Fruit fly (Drosophila melanogaster): ENCODE data around the gene hb.

The hb gene

dm6 chr3R:8652731-8653130, 44.9 kb downstream of the hb start, which contains the start of the genes Sys1 and Dhod (continued):
- TF ChIP-seq chinmo (GFP tag; IDR thresholded peaks at IDR 0.05; ENCODE audit: partially characterized antibody) = peak; percentile 65; the same call in 1 of the 4 replicates
- peak; percentile 12 for TF ChIP-seq HmgD (GFP tag; optimal IDR thresholded peaks at IDR 0.05)
- TF ChIP-seq HLH54F (GFP tag; optimal IDR thresholded peaks at IDR 0.05) = peak; percentile 74
- no peak for TF ChIP-seq CG6765 (GFP tag; optimal IDR thresholded peaks at IDR 0.05)
- peak; percentile 43; the same call in 1 of the 2 replicates for TF ChIP-seq CG10366 (GFP tag; IDR thresholded peaks at IDR 0.05)
- TF ChIP-seq dm (GFP tag; optimal IDR thresholded peaks at IDR 0.05) = peak; percentile 58
- TF ChIP-seq pfk (GFP tag; optimal IDR thresholded peaks at IDR 0.05) = no peak
- peak; percentile 49 for TF ChIP-seq PHDP (tag; optimal IDR thresholded peaks at IDR 0.05)
- peak; percentile 64 for TF ChIP-seq CG9727 (GFP tag; optimal IDR thresholded peaks at IDR 0.05)
- TF ChIP-seq gt (GFP tag; IDR thresholded peaks at IDR 0.05) = no peak
- TF ChIP-seq tin (GFP tag; optimal IDR thresholded peaks at IDR 0.05) = peak; percentile 63
- TF ChIP-seq tx (GFP tag; optimal IDR thresholded peaks at IDR 0.05) = peak; percentile 22
- TF ChIP-seq jigr1 (GFP tag; IDR thresholded peaks at IDR 0.05) = no peak
- peak; percentile 77 for TF ChIP-seq Dip3 (GFP tag; optimal IDR thresholded peaks at IDR 0.05)
- peak; percentile 51 for TF ChIP-seq CG4854 (GFP tag; optimal IDR thresholded peaks at IDR 0.05)
- peak; percentile 29 to 57 for TF ChIP-seq chif (GFP tag; optimal IDR thresholded peaks at IDR 0.05)
- no peak for TF ChIP-seq Mrtf (GFP tag; IDR thresholded peaks at IDR 0.05)
- no peak for TF ChIP-seq grn (GFP tag; optimal IDR thresholded peaks at IDR 0.05)
- TF ChIP-seq CG4820 (GFP tag; optimal IDR thresholded peaks at IDR 0.05) = no peak
- TF ChIP-seq YL-1 (GFP tag; optimal IDR thresholded peaks at IDR 0.05) = peak; percentile 60
- peak; percentile 67 for TF ChIP-seq maf-S (GFP tag; optimal IDR thresholded peaks at IDR 0.05)
- TF ChIP-seq CG15269 (tag; optimal IDR thresholded peaks at IDR 0.05) = peak; percentile 64
- TF ChIP-seq trem (tag; optimal IDR thresholded peaks at IDR 0.05) = peak; percentile 77
- peak; percentile 97 for TF ChIP-seq Ets65A (GFP tag)
- peak; percentile 65; the same call in 1 of the 2 replicates for TF ChIP-seq CG32767 (GFP tag; IDR thresholded peaks at IDR 0.05)
- peak; percentile 27; the same call in 1 of the 2 replicates for TF ChIP-seq wor (GFP tag; IDR thresholded peaks at IDR 0.05)
- peak; percentile 38 for TF ChIP-seq HHEX (GFP tag; optimal IDR thresholded peaks at IDR 0.05)
- TF ChIP-seq chm (GFP tag; IDR thresholded peaks at IDR 0.05) = no peak; the same call in 1 of the 2 replicates
- TF ChIP-seq CG10565 (GFP tag; optimal IDR thresholded peaks at IDR 0.05) = no peak
- peak; percentile 36 for TF ChIP-seq CG10462 (GFP tag; optimal IDR thresholded peaks at IDR 0.05)
- TF ChIP-seq CG14441 (GFP tag; IDR thresholded peaks at IDR 0.05) = peak; percentile 69
- no peak for TF ChIP-seq sr (GFP tag; IDR thresholded peaks at IDR 0.05)
- no peak for TF ChIP-seq CG31365 (tag; optimal IDR thresholded peaks at IDR 0.05)
- TF ChIP-seq D19B (GFP tag; optimal IDR thresholded peaks at IDR 0.05) = no peak
- TF ChIP-seq emc (GFP tag; optimal IDR thresholded peaks at IDR 0.05) = peak; percentile 29
- TF ChIP-seq CG12155 (GFP tag; optimal IDR thresholded peaks at IDR 0.05) = peak; percentile 62
- TF ChIP-seq Gug (GFP tag; IDR thresholded peaks at IDR 0.05) = peak; percentile 81
- TF ChIP-seq cwo (GFP tag; optimal IDR thresholded peaks at IDR 0.05) = peak; percentile 42
- peak; percentile 76 for TF ChIP-seq ind (GFP tag; optimal IDR thresholded peaks at IDR 0.05)
- peak; percentile 73 for TF ChIP-seq Bdp1 (GFP tag; optimal IDR thresholded peaks at IDR 0.05)
- TF ChIP-seq pros (GFP tag; optimal IDR thresholded peaks at IDR 0.05) = no peak
- no peak for TF ChIP-seq CG10431 (GFP tag; optimal IDR thresholded peaks at IDR 0.05)
- TF ChIP-seq CG13287 (GFP tag; IDR thresholded peaks at IDR 0.05; ENCODE audit: partially characterized antibody) = peak; percentile 90
- TF ChIP-seq CG3995 (GFP tag; optimal IDR thresholded peaks at IDR 0.05) = peak; percentile 74
- peak; percentile 93 for TF ChIP-seq Dll (GFP tag; IDR thresholded peaks at IDR 0.05; ENCODE audit: partially characterized antibody)
- no peak for TF ChIP-seq CG17568 (GFP tag; optimal IDR thresholded peaks at IDR 0.05)
- TF ChIP-seq Drgx (GFP tag; IDR thresholded peaks at IDR 0.05) = peak; percentile 67
- TF ChIP-seq ttk (GFP tag; IDR thresholded peaks at IDR 0.05) = no peak
- TF ChIP-seq CG34422 (GFP tag; IDR thresholded peaks at IDR 0.05) = peak; percentile 85; the same call in 2 of the 3 replicates
- TF ChIP-seq CG14014 (GFP tag; IDR thresholded peaks at IDR 0.05) = peak; percentile 59; the same call in 1 of the 2 replicates
- TF ChIP-seq org-1 (GFP tag; optimal IDR thresholded peaks at IDR 0.05) = no peak
- peak; percentile 54 for TF ChIP-seq B-H2 (GFP tag; optimal IDR thresholded peaks at IDR 0.05)

Measured in whole organism, embryonic.